Worm (Caenorhabditis elegans) whole organism, mixed stage, embryonic: Measurements from ENCODE around the gene dct-8.

Experiments used
- ces-1 ChIP-seq: fragments of 150-350 bp; optimal IDR thresholded peaks from 2 replicates; lab custom pipeline; 2014; ENCODE audit warnings: missing biosample characterization, missing genetic modification reagents, missing genetic modification characterization
- flh-1 ChIP-seq: fragments of 200-800 bp; sonication (Bioruptor generic); optimal IDR thresholded peaks from 2 replicates; lab custom pipeline; 2018; ENCODE audit warnings: mild to moderate bottlenecking, missing genetic modification characterization, moderate library complexity, missing compliant biosample characterization
- lsy-2 ChIP-seq: fragments of 150-350 bp; optimal IDR thresholded peaks from 2 replicates; lab custom pipeline; 2014; ENCODE audit warnings: missing biosample characterization, missing genetic modification characterization
- nhr-12 ChIP-seq: fragments of 150-350 bp; optimal IDR thresholded peaks from 2 replicates; lab custom pipeline; 2014; ENCODE audit warnings: missing biosample characterization, missing genetic modification characterization
- nhr-28 ChIP-seq: fragments of 150-350 bp; optimal IDR thresholded peaks from 2 replicates; lab custom pipeline; 2014; ENCODE audit warnings: missing biosample characterization, missing genetic modification characterization
- pha-4 ChIP-seq: fragments of 150-350 bp; optimal IDR thresholded peaks from 2 replicates; lab custom pipeline; 2018; ENCODE audit warnings: missing biosample characterization, missing genetic modification reagents, missing genetic modification characterization
- snpc-4 ChIP-seq: fragments of 150-350 bp; optimal IDR thresholded peaks from 2 replicates; lab custom pipeline; 2014; ENCODE audit warnings: missing biosample characterization, missing genetic modification characterization
- unc-62 ChIP-seq: fragments of 150-350 bp; optimal IDR thresholded peaks from 2 replicates; lab custom pipeline; 2014; ENCODE audit warnings: missing biosample characterization, missing genetic modification reagents, missing genetic modification characterization
- ztf-11 ChIP-seq: fragments of 150-350 bp; optimal IDR thresholded peaks from 2 replicates; lab custom pipeline; 2014; ENCODE audit warnings: missing biosample characterization, missing genetic modification characterization

- TF ChIP-seq ztf-11 (tag; lab: Kevin White, UChicago) (no peak), nhr-28 (tag; lab: Kevin White, UChicago) (no peak), lsy-2 (tag; lab: Kevin White, UChicago) (no peak), unc-62 (GFP tag; lab: Kevin White, UChicago) (no peak), flh-1 (GFP tag; lab: Kevin White, UChicago) (no peak), snpc-4 (tag; lab: Kevin White, UChicago) (no peak), nhr-12 (no peak), ces-1 (no peak), pha-4 (tag; lab: Kevin White, UChicago) (no peak)
Measured at ce11 chrIV:3919506-3919905, 24.6 kb downstream of the dct-8 start, which contains the start of gene srz-19.
